Worm (Caenorhabditis elegans) whole organism, L2 larva: ENCODE measurements around the gene lido-8.

Experiments
- R02D3.7 ChIP-seq: fragments of 150-350 bp; optimal IDR thresholded peaks from 2 replicates; lab custom pipeline; 2014; ENCODE audit warnings: missing biosample characterization, missing genetic modification characterization
- ZK546.5 ChIP-seq: sonication (generic microtip); optimal IDR thresholded peaks from 2 replicates; lab custom pipeline; 2017; ENCODE audit warnings: missing biosample characterization, missing genetic modification characterization
- ceh-16 ChIP-seq: fragments of 150-350 bp; optimal IDR thresholded peaks from 2 replicates; lab custom pipeline; 2014; ENCODE audit warnings: missing biosample characterization, missing genetic modification characterization
- egl-27 ChIP-seq: sonication (generic microtip); optimal IDR thresholded peaks from 3 replicates; lab custom pipeline; 2017; ENCODE audit warnings: missing biosample characterization, missing genetic modification reagents, missing genetic modification characterization
- elt-3 ChIP-seq: sonication (generic microtip); optimal IDR thresholded peaks from 2 replicates; lab custom pipeline; 2017; ENCODE audit warnings: missing biosample characterization, missing genetic modification characterization
- lin-11 ChIP-seq: fragments of 150-350 bp; sonication (generic microtip); optimal IDR thresholded peaks from 2 replicates; lab custom pipeline; 2014; ENCODE audit warnings: missing biosample characterization, missing genetic modification characterization, inconsistent platforms, mixed read lengths
- mab-5 ChIP-seq: fragments of 150-350 bp; optimal IDR thresholded peaks from 2 replicates; lab custom pipeline; 2014; ENCODE audit warnings: missing biosample characterization, missing genetic modification characterization
- nhr-10 ChIP-seq: sonication (generic microtip); optimal IDR thresholded peaks from 2 replicates; lab custom pipeline; 2017; ENCODE audit warnings: missing biosample characterization, missing genetic modification characterization
- nhr-25 ChIP-seq: fragments of 150-350 bp; sonication (generic microtip); optimal IDR thresholded peaks from 3 replicates; lab custom pipeline; 2014; ENCODE audit warnings: missing biosample characterization, missing genetic modification characterization
- nhr-77 ChIP-seq: fragments of 150-350 bp; optimal IDR thresholded peaks from 2 replicates; lab custom pipeline; 2014; ENCODE audit warnings: missing biosample characterization, missing genetic modification characterization
- skn-1 ChIP-seq: sonication (generic microtip); optimal IDR thresholded peaks from 2 replicates; lab custom pipeline; 2017; ENCODE audit warnings: missing biosample characterization, missing genetic modification characterization
- unc-39 ChIP-seq: fragments of 150-350 bp; optimal IDR thresholded peaks from 2 replicates; lab custom pipeline; 2014; ENCODE audit warnings: missing biosample characterization, missing genetic modification characterization

DNA sequence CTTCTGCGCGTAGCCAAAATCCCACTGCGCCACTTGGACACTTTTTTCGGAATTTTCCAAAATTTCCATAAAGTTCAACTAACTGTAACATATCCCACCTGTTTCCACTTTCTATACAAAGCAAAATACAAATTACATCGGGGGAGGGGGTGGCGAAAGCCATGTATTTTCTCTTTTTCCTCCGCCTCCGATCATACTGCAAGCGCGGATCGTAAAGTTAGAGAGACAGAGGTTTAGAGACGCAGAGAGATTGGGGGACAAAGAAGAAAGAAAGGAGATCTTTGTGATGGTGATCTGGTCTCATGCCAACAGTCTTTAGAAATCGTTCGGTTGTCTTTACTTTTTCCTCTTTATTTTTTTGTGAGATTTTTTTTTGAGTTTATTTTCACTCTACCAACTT, 31.4 kb downstream of the lido-8 start:
- no peak for TF ChIP-seq nhr-10 (tag; lab: Kevin White, UChicago)
- TF ChIP-seq nhr-77, result no peak
- TF ChIP-seq ZK546.5 (tag; lab: Kevin White, UChicago), result no peak
- no peak for TF ChIP-seq elt-3 (tag; lab: Kevin White, UChicago)
- TF ChIP-seq mab-5 (tag; lab: Kevin White, UChicago), result no peak
- TF ChIP-seq egl-27, result no peak
- no peak for TF ChIP-seq ceh-16 (tag; lab: Kevin White, UChicago)
- no peak for TF ChIP-seq skn-1
- TF ChIP-seq nhr-25 (tag; lab: Kevin White, UChicago), result peak; percentile 17
- no peak for TF ChIP-seq R02D3.7
- TF ChIP-seq unc-39, result no peak
- no peak for TF ChIP-seq lin-11 (tag; lab: Kevin White, UChicago)
